Worm (Caenorhabditis elegans) whole organism, young adult: Measurements from ENCODE around the gene srv-14.
A peak's percentile ranks its signal among the peaks of the same experiment; 100 is the strongest.

Experiments used
- B0019.2 ChIP-seq: fragments of 200-800 bp; sonication (Bioruptor generic); conservative IDR thresholded peaks from 2 replicates; pipeline ENCODE4 v1.3.6; 2022; ENCODE audit warnings: missing genetic modification reagents, missing genetic modification characterization, missing compliant biosample characterization
- aptf-2 ChIP-seq: fragments of 200-800 bp; sonication (Bioruptor generic); conservative IDR thresholded peaks from 2 replicates; pipeline ENCODE4 v1.3.6; 2022; ENCODE audit warnings: missing genetic modification reagents, missing genetic modification characterization, missing compliant biosample characterization
- ceh-40 ChIP-seq: fragments of 200-800 bp; sonication (Bioruptor generic); IDR thresholded peaks from 2 replicates; pipeline ENCODE4 v1.3.6; 2022; ENCODE audit warnings: missing genetic modification characterization, missing compliant biosample characterization
- ceh-79 ChIP-seq: sonication (generic microtip); optimal IDR thresholded peaks from 2 replicates; lab custom pipeline; 2017; ENCODE audit warnings: mild to moderate bottlenecking, missing genetic modification characterization, missing compliant biosample characterization
- fkh-3 ChIP-seq: sonication (generic microtip); optimal IDR thresholded peaks from 2 replicates; lab custom pipeline; 2016; ENCODE audit warnings: mild to moderate bottlenecking, missing genetic modification characterization, missing compliant biosample characterization
- hmg-1.2 ChIP-seq: fragments of 200-800 bp; sonication (Bioruptor generic); IDR thresholded peaks from 2 replicates; pipeline ENCODE4 v1.3.6; 2022; ENCODE audit warnings: missing genetic modification reagents, missing genetic modification characterization, missing compliant biosample characterization
- madf-8 ChIP-seq: fragments of 200-800 bp; sonication (Bioruptor generic); conservative IDR thresholded peaks from 2 replicates; pipeline ENCODE4 v1.3.6; 2022; ENCODE audit warnings: missing genetic modification reagents, missing genetic modification characterization, missing compliant biosample characterization
- nhr-80 ChIP-seq: sonication (generic microtip); optimal IDR thresholded peaks from 2 replicates; lab custom pipeline; 2016; ENCODE audit warnings: missing genetic modification characterization, missing compliant biosample characterization
- tbp1 ChIP-seq: fragments of 200-800 bp; sonication (Bioruptor generic); optimal IDR thresholded peaks from 2 replicates; lab custom pipeline; 2018; ENCODE audit warnings: mild to moderate bottlenecking, missing genetic modification characterization, missing compliant biosample characterization

- TF ChIP-seq fkh-3 (tag; lab: Kevin White, UChicago) = no peak
- TF ChIP-seq ceh-79 = no peak
- TF ChIP-seq tbp1 (GFP tag; lab: Kevin White, UChicago) = peak; percentile 11
- TF ChIP-seq nhr-80 = peak; percentile 85
- TF ChIP-seq B0019.2 = no peak
- TF ChIP-seq madf-8 (GFP tag; lab: Robert Waterston, UW) = no peak
- no peak; the same call in 1 of the 2 replicates for TF ChIP-seq hmg-1.2 (GFP tag; lab: Robert Waterston, UW)
- TF ChIP-seq aptf-2 (GFP tag; lab: Robert Waterston, UW) = no peak
- no peak for TF ChIP-seq ceh-40 (GFP tag; lab: Robert Waterston, UW)
Measured at ce11 chrIV:15849656-15850055, 44.4 kb downstream of the srv-14 start, which contains the start of gene Y105C5A.24.
